Worm (Caenorhabditis elegans): ENCODE data around the gene C27F2.9.

C27F2.9 gene

DNA sequence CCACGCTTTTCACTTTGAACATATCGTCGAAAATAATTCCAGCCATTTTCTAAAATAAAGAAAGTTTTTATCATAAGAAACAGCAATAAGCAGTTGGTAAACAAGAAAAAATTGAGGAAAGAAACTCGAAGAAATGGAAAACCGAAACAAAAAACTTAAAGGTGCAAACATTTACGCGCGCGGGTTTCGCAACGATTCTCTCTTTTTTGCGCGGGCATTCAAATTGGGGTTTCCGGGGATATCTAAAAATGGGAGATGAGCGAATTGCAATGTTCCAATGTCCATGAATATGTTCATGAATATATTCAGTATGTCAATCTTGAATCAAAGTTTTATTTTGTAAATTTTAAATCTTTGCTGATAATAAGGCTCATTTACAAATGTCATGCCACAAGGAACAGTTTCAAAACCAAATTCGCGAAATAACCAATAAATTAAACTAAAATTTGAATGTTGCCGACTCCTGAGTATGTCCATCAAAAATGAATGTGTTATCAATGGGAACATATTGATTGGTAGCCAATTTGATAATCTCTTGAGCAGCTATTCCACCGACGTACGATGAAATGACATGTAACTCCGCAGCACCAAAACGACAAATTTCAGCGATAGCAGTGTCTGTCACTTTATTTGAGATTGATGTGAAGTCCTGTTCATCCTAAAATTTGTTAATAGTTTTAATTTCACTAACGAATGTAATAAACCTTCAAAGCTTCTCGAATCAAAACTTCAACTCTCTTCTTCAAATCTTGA, 44.7 kb downstream of the C27F2.9 start, which contains the start of gene rpb-8:
Gene rpb-8, minus strand, starts transcription at position 49 of the 753 bp plus-strand sequence.
- TF ChIP-seq lin-35 (GFP tag; optimal IDR thresholded peaks at IDR 0.05) (peak; percentile 94 to 96), isw-1 (GFP tag; IDR thresholded peaks at IDR 0.05) (peak; percentile 2; the same call in 1 of the 2 replicates), fkh-8 (tag; optimal IDR thresholded peaks at IDR 0.05) (peak; percentile 32), lin-15B (tag; optimal IDR thresholded peaks at IDR 0.05) (peak; percentile 46), fos-1 (tag; optimal IDR thresholded peaks at IDR 0.05) (no peak), nhr-84 (tag; optimal IDR thresholded peaks at IDR 0.05) (no peak), efl-1 (optimal IDR thresholded peaks at IDR 0.05) (peak; percentile 87 to 93), efl-1 (GFP tag; optimal IDR thresholded peaks at IDR 0.05 in 1 of 2) (peak; percentile 93 to 99), unc-98 (GFP tag; IDR thresholded peaks at IDR 0.05) (no peak), xbp-1 (tag; optimal IDR thresholded peaks at IDR 0.05) (peak; percentile 29), ztf-4 (tag; optimal IDR thresholded peaks at IDR 0.05) (peak; percentile 7), ama-1 (optimal IDR thresholded peaks at IDR 0.05) (no peak), lin-14 (GFP tag; optimal IDR thresholded peaks at IDR 0.05) (no peak), rnt-1 (tag; optimal IDR thresholded peaks at IDR 0.05) (peak; percentile 74), sptf-1 (tag; optimal IDR thresholded peaks at IDR 0.05) (no peak), nhr-77 (tag; optimal IDR thresholded peaks at IDR 0.05) (peak; percentile 20), lir-3 (tag; optimal IDR thresholded peaks at IDR 0.05; ENCODE audit: poor library complexity) (peak; percentile 37), lin-13 (GFP tag; optimal IDR thresholded peaks at IDR 0.05) (peak; percentile 38), nhr-90 (tag; optimal IDR thresholded peaks at IDR 0.05; ENCODE audit: poor library complexity) (peak; percentile 17), hpl-2 (GFP tag; optimal IDR thresholded peaks at IDR 0.05) (peak; percentile 19), skn-1 (tag; optimal IDR thresholded peaks at IDR 0.05) (peak; percentile 53), nhr-19 (GFP tag; conservative IDR thresholded peaks at IDR 0.05) (peak; percentile 35), ceh-88 (GFP tag; IDR thresholded peaks at IDR 0.05) (no peak), dpl-1 (GFP tag; optimal IDR thresholded peaks at IDR 0.05) (peak; percentile 90 to 95 (median 90)), mdl-1 (tag; optimal IDR thresholded peaks at IDR 0.05) (peak in 1 of 2 experiments; percentile 20), nhr-20 (tag; optimal IDR thresholded peaks at IDR 0.05) (peak; percentile 45), nhr-47 (tag; optimal IDR thresholded peaks at IDR 0.05) (peak; percentile 52), irx-1 (tag; optimal IDR thresholded peaks at IDR 0.05) (peak; percentile 3), unc-130 (tag; optimal IDR thresholded peaks at IDR 0.05) (peak; percentile 26), alr-1 (tag; optimal IDR thresholded peaks at IDR 0.05; ENCODE audit: borderline replicate concordance) (no peak), pax-3 (tag; optimal IDR thresholded peaks at IDR 0.05) (no peak), ceh-82 (tag; optimal IDR thresholded peaks at IDR 0.05) (peak in 2 of 3 experiments; percentile 28 to 71), zip-4 (GFP tag; optimal IDR thresholded peaks at IDR 0.05) (peak; percentile 22), blmp-1 (tag; optimal IDR thresholded peaks at IDR 0.05) (peak; percentile 77), elt-3 (tag; optimal IDR thresholded peaks at IDR 0.05) (peak in 1 of 6 experiments; percentile 23), pqm-1 (tag; optimal IDR thresholded peaks at IDR 0.05) (no peak), nhr-71 (tag; optimal IDR thresholded peaks at IDR 0.05) (peak; percentile 49), snu-23 (GFP tag; optimal IDR thresholded peaks at IDR 0.05) (peak; percentile 54), sox-4 (tag; optimal IDR thresholded peaks at IDR 0.05) (no peak), ceh-90 (tag; optimal IDR thresholded peaks at IDR 0.05) (peak; percentile 27), grh-1 (GFP tag; IDR thresholded peaks at IDR 0.05) (no peak), C16A3.4 (tag; optimal IDR thresholded peaks at IDR 0.05) (peak; percentile 69), swsn-7 (tag; optimal IDR thresholded peaks at IDR 0.05) (peak; percentile 29), tbx-2 (tag; optimal IDR thresholded peaks at IDR 0.05) (peak; percentile 38), C04F5.9 (tag; optimal IDR thresholded peaks at IDR 0.05) (no peak), nhr-237 (tag; optimal IDR thresholded peaks at IDR 0.05) (no peak), efl-3 (GFP tag; optimal IDR thresholded peaks at IDR 0.05) (no peak), unc-86 (tag; optimal IDR thresholded peaks at IDR 0.05) (no peak), hlh-17 (GFP tag; optimal IDR thresholded peaks at IDR 0.05; ENCODE audit: borderline replicate concordance) (no peak), lsy-2 (tag; optimal IDR thresholded peaks at IDR 0.05) (peak; percentile 56 to 80), mab-9 (GFP tag; IDR thresholded peaks at IDR 0.05) (no peak)
